Worm (Caenorhabditis elegans): ENCODE measurements around the gene srd-48.

srd-48 gene

ce11 chrX:12347822-12348221, 11.9 kb downstream of the srd-48 start (continued):
- TF ChIP-seq zag-1 (tag; optimal IDR thresholded peaks at IDR 0.05), result no peak
- TF ChIP-seq fkh-4 (tag; optimal IDR thresholded peaks at IDR 0.05; ENCODE audit: borderline replicate concordance), result no peak
- TF ChIP-seq mep-1 (tag; optimal IDR thresholded peaks at IDR 0.05), result peak; percentile 41
- TF ChIP-seq nhr-90 (tag; optimal IDR thresholded peaks at IDR 0.05; ENCODE audit: poor library complexity), result peak; percentile 58
- no peak for TF ChIP-seq zip-4 (GFP tag; optimal IDR thresholded peaks at IDR 0.05)
- no peak for TF ChIP-seq efl-1 (optimal IDR thresholded peaks at IDR 0.05)
- peak in 1 of 2 experiments; percentile 76 for TF ChIP-seq efl-1 (GFP tag; optimal IDR thresholded peaks at IDR 0.05 in 1 of 2)
- peak; percentile 52 for TF ChIP-seq lir-3 (tag; optimal IDR thresholded peaks at IDR 0.05; ENCODE audit: poor library complexity)
- TF ChIP-seq nhr-84 (tag; optimal IDR thresholded peaks at IDR 0.05), result no peak
- peak in 1 of 2 experiments; percentile 74 for TF ChIP-seq lin-35 (GFP tag; optimal IDR thresholded peaks at IDR 0.05)
- peak; percentile 54 for TF ChIP-seq nhr-71 (tag; optimal IDR thresholded peaks at IDR 0.05)
- TF ChIP-seq isw-1 (GFP tag; IDR thresholded peaks at IDR 0.05), result no peak
- no peak for TF ChIP-seq nhr-28 (tag; optimal IDR thresholded peaks at IDR 0.05)
- TF ChIP-seq mef-2 (tag; optimal IDR thresholded peaks at IDR 0.05), result no peak
- TF ChIP-seq swsn-7 (tag; optimal IDR thresholded peaks at IDR 0.05), result peak; percentile 22

DNA sequence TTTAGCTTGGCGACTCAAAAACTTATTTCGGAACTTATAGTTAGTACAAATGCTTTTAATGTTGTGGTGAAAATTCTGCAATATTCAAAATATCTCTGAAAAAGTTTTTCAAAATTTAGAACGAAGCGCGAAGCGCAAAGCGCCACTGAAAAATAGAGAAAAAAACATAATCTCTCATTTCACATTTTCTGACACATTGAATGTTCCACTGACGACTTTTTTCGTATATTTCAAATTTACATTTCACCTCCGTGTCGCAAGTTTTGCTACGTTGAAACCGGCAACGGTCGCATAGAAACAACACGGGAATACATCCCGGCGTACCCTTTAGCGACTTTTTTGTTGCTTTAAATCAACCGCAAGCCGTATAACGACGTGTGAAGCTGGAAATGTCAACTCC, 12.4 kb downstream of the srd-48 start, which contains the start of gene F42F12.14:
Gene F42F12.14, plus strand, starts transcription at position 301 of the 400 bp plus-strand sequence.
- no peak for TF ChIP-seq ceh-8 (GFP tag; optimal IDR thresholded peaks at IDR 0.05)
- TF ChIP-seq zag-1 (tag; optimal IDR thresholded peaks at IDR 0.05), result no peak
- TF ChIP-seq ceh-88 (GFP tag; IDR thresholded peaks at IDR 0.05), result no peak
- TF ChIP-seq sptf-1 (tag; optimal IDR thresholded peaks at IDR 0.05), result no peak
- no peak for TF ChIP-seq jun-1 (tag; optimal IDR thresholded peaks at IDR 0.05)
- TF ChIP-seq ceh-90 (tag; optimal IDR thresholded peaks at IDR 0.05), result no peak
- no peak for TF ChIP-seq sox-4 (tag; optimal IDR thresholded peaks at IDR 0.05)
- TF ChIP-seq alr-1 (tag; optimal IDR thresholded peaks at IDR 0.05; ENCODE audit: borderline replicate concordance), result no peak
- TF ChIP-seq nhr-85 (tag), result no peak
- TF ChIP-seq nhr-20 (tag; optimal IDR thresholded peaks at IDR 0.05), result no peak
- TF ChIP-seq lir-3 (tag; optimal IDR thresholded peaks at IDR 0.05; ENCODE audit: poor library complexity), result no peak
- TF ChIP-seq nhr-47 (tag; optimal IDR thresholded peaks at IDR 0.05), result no peak
- no peak for TF ChIP-seq hlh-17 (GFP tag; optimal IDR thresholded peaks at IDR 0.05; ENCODE audit: borderline replicate concordance)

DNA sequence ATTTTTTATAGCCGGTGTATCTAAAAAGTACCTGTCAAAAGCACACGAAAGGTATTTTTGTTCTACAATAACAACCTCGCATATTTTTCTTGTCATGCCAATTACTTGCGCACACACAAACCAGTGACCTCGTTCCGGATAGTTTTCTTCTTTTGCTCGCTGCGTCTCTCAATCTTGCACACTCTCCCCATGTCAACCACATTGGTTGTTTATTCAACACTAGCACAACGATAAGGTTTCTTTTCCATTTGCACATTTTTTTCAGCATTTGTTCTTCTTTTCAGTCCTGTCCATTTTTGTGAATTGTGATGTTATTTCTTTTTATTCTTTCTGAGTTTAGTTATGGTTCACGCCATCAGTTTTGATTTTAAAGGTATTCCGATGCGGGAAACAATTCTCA, 14.3 kb downstream of the srd-48 start, which contains the start of gene F42F12.3:
Gene F42F12.3, plus strand, starts transcription at position 372 of the 400 bp plus-strand sequence.
- no peak for TF ChIP-seq elt-3 (tag; optimal IDR thresholded peaks at IDR 0.05)
- no peak for TF ChIP-seq ceh-90 (tag; optimal IDR thresholded peaks at IDR 0.05)
- no peak for TF ChIP-seq mep-1 (tag; optimal IDR thresholded peaks at IDR 0.05)
- no peak for TF ChIP-seq dpl-1 (GFP tag; optimal IDR thresholded peaks at IDR 0.05)
- peak; percentile 28 for TF ChIP-seq lin-14 (GFP tag; optimal IDR thresholded peaks at IDR 0.05)
- TF ChIP-seq isw-1 (GFP tag; IDR thresholded peaks at IDR 0.05), result no peak
- TF ChIP-seq nhr-85 (tag), result no peak

DNA sequence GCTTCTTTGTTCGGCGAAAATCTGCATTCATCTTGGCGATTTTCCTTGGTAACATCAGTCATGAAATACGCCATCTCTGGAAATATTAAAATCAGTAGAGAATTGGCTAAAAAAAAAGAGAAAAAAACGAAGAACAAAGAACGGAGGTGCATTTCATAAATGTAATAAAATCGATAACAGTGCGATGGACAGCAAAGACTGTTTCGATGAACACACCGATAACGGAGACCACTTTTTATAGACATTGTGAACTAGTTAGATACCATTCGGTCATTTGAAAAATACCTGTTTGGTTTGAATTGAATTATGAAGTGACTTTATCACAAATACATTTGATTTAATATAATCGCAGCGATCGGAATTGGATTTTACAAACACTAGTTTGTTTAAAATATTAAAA, 17.0 kb downstream of the srd-48 start, which contains the start of gene F42F12.4:
Gene F42F12.4, minus strand, starts transcription at position 76 of the 400 bp plus-strand sequence.
- TF ChIP-seq mab-9 (GFP tag; IDR thresholded peaks at IDR 0.05) (no peak), nhr-85 (tag) (peak; percentile 51), unc-130 (tag; optimal IDR thresholded peaks at IDR 0.05) (no peak), lin-15B (tag; optimal IDR thresholded peaks at IDR 0.05) (no peak), efl-3 (GFP tag; optimal IDR thresholded peaks at IDR 0.05) (no peak), ceh-88 (GFP tag; IDR thresholded peaks at IDR 0.05) (no peak), lin-13 (GFP tag; optimal IDR thresholded peaks at IDR 0.05) (no peak)

DNA sequence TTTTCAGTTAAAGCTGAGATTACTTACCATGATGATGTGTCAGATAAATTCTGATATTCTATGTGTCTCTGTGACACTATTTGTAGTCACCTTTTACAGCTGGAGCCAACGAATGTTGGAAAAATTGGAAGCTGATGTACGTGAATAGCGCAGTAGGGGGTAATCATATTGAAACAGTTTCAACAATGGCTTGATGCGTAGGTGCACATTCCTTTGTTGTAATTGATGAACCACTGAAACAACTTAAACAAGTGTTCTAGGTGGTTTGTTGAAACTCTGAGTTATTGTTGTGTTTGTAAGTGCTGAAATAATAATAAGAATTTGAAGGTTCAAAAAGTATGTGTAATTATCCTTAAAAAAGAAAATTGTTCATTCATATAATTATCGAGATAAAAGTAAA, 20.7 kb downstream of the srd-48 start, which contains the start of gene nspc-12:
Gene nspc-12, minus strand, starts transcription at position 101 of the 400 bp plus-strand sequence.
- TF ChIP-seq egl-27 (tag; optimal IDR thresholded peaks at IDR 0.05), result no peak
- TF ChIP-seq blmp-1 (tag; optimal IDR thresholded peaks at IDR 0.05), result no peak
- TF ChIP-seq ets-5 (GFP tag; IDR thresholded peaks at IDR 0.05), result no peak
- TF ChIP-seq nhr-19 (GFP tag; conservative IDR thresholded peaks at IDR 0.05), result no peak
- no peak for TF ChIP-seq unc-30 (tag; optimal IDR thresholded peaks at IDR 0.05)
- no peak for TF ChIP-seq grh-1 (GFP tag; IDR thresholded peaks at IDR 0.05)
- TF ChIP-seq C04F5.9 (tag; optimal IDR thresholded peaks at IDR 0.05), result no peak
- no peak for TF ChIP-seq ceh-8 (GFP tag; optimal IDR thresholded peaks at IDR 0.05)
- TF ChIP-seq lin-13 (GFP tag; optimal IDR thresholded peaks at IDR 0.05), result no peak
- no peak for TF ChIP-seq nhr-47 (tag; optimal IDR thresholded peaks at IDR 0.05)
- no peak for TF ChIP-seq mdl-1 (tag; optimal IDR thresholded peaks at IDR 0.05)
- no peak for TF ChIP-seq lsy-2 (tag; optimal IDR thresholded peaks at IDR 0.05)
